Worm (Caenorhabditis elegans) whole organism, L4 larva: ENCODE results near the gene fbxc-24.
"Not testable (repeated sequence)": the region's sequence is repeated elsewhere in the genome, so short reads cannot be mapped to it uniquely, and the experiment has no call there.

Source experiments
- D1046.2 ChIP-seq: fragments of 200-800 bp; sonication (Bioruptor generic); IDR thresholded peaks from 2 replicates; pipeline ENCODE4 v1.3.6; 2022; ENCODE audit warnings: missing genetic modification characterization, missing compliant biosample characterization
- F26F4.8 ChIP-seq: fragments of 200-800 bp; sonication (Bioruptor generic); conservative IDR thresholded peaks from 2 replicates; pipeline ENCODE4 v1.3.6; 2022; ENCODE audit warnings: missing genetic modification characterization, missing compliant biosample characterization
- F37D6.2 ChIP-seq: sonication (generic microtip); optimal IDR thresholded peaks from 2 replicates; lab custom pipeline; 2016; ENCODE audit warnings: mild to moderate bottlenecking, missing genetic modification characterization, missing compliant biosample characterization
- F44E2.7 ChIP-seq: fragments of 200-800 bp; sonication (Bioruptor generic); IDR thresholded peaks from 2 replicates; pipeline ENCODE4 v2.1.2; 2022; ENCODE audit warnings: missing genetic modification characterization, missing compliant biosample characterization
- Y105C5A.15 ChIP-seq: fragments of 200-800 bp; sonication (Bioruptor generic); IDR thresholded peaks from 2 replicates; pipeline ENCODE4 v1.3.6; 2022; ENCODE audit warnings: missing genetic modification characterization, missing compliant biosample characterization
- Y75B8A.6 ChIP-seq: fragments of 200-800 bp; sonication (Bioruptor generic); IDR thresholded peaks from 2 replicates; pipeline ENCODE4 v1.3.6; 2022; ENCODE audit warnings: missing genetic modification reagents, missing genetic modification characterization, missing compliant biosample characterization
- ZK337.2 ChIP-seq: fragments of 200-800 bp; sonication (Bioruptor generic); IDR thresholded peaks from 2 replicates; pipeline ENCODE4 v1.3.6; 2022; ENCODE audit warnings: missing genetic modification reagents, missing genetic modification characterization, missing compliant biosample characterization
- aha-1 ChIP-seq: fragments of 150-350 bp; peaks from one replicate; lab custom pipeline; 2014; ENCODE audit warnings: missing biosample characterization, missing genetic modification characterization
- aly-2 ChIP-seq: sonication (generic microtip); optimal IDR thresholded peaks from 2 replicates; lab custom pipeline; 2018; ENCODE audit warnings: missing biosample characterization, missing genetic modification characterization
- ceh-20 ChIP-seq: fragments of 200-800 bp; sonication (Bioruptor generic); IDR thresholded peaks from 2 replicates; pipeline ENCODE4 v1.3.6; 2022; ENCODE audit warnings: missing genetic modification reagents, missing genetic modification characterization, missing compliant biosample characterization
- ceh-44 ChIP-seq: fragments of 200-800 bp; sonication (Bioruptor generic); IDR thresholded peaks from 2 replicates; pipeline ENCODE4 v1.3.6; 2022; ENCODE audit warnings: missing genetic modification reagents, missing genetic modification characterization, missing compliant biosample characterization
- ces-1 ChIP-seq: fragments of 150-350 bp; sonication (generic microtip); optimal IDR thresholded peaks from 4 replicates; lab custom pipeline; 2014; ENCODE audit warnings: missing biosample characterization, missing genetic modification reagents, missing genetic modification characterization
- cey-2 ChIP-seq: sonication (generic microtip); optimal IDR thresholded peaks from 3 replicates; lab custom pipeline; 2017; ENCODE audit warnings: missing genetic modification characterization, mild to moderate bottlenecking, missing compliant biosample characterization, antibody characterized with exemption, borderline replicate concordance; ENCODE audit not compliant: insufficient read depth
- daf-16 ChIP-seq, 3 experiments: sonication (generic microtip); optimal IDR thresholded peaks; 2 replicates each; lab custom pipeline; 2016 to 2017; ENCODE audit warnings: missing genetic modification characterization in 3 of 3, missing genetic modification reagents in 3 of 3, mild to moderate bottlenecking in 2 of 3, missing compliant biosample characterization in 2 of 3, missing biosample characterization in 1 of 3, moderate library complexity in 1 of 3
- dmd-6 ChIP-seq: fragments of 200-800 bp; sonication (Bioruptor generic); IDR thresholded peaks from 2 replicates; pipeline ENCODE4 v1.3.6; 2022; ENCODE audit warnings: missing genetic modification reagents, missing genetic modification characterization, missing compliant biosample characterization
- dmd-9 ChIP-seq: fragments of 200-800 bp; sonication (Bioruptor generic); IDR thresholded peaks from 2 replicates; pipeline ENCODE4 v1.3.6; 2022; ENCODE audit warnings: missing genetic modification reagents, missing genetic modification characterization, missing compliant biosample characterization
- dpl-1 ChIP-seq: fragments of 150-350 bp; optimal IDR thresholded peaks from 2 replicates; lab custom pipeline; 2014; ENCODE audit warnings: missing biosample characterization, missing genetic modification reagents, missing genetic modification characterization
- lin-1 ChIP-seq: fragments of 200-800 bp; sonication (Bioruptor generic); IDR thresholded peaks from 2 replicates; pipeline ENCODE4 v1.3.6; 2022; ENCODE audit warnings: missing genetic modification reagents, missing genetic modification characterization, missing compliant biosample characterization
- lin-15B ChIP-seq: fragments of 150-350 bp; sonication (generic microtip); optimal IDR thresholded peaks from 3 replicates; lab custom pipeline; 2014; ENCODE audit warnings: missing biosample characterization, missing genetic modification characterization
- lin-39 ChIP-seq: fragments of 150-350 bp; optimal IDR thresholded peaks from 2 replicates; lab custom pipeline; 2014; ENCODE audit warnings: missing biosample characterization, missing genetic modification reagents, missing genetic modification characterization
- mes-2 ChIP-seq: sonication (generic microtip); optimal IDR thresholded peaks from 2 replicates; lab custom pipeline; 2016; ENCODE audit warnings: missing genotype, mild to moderate bottlenecking, missing genetic modification characterization, missing compliant biosample characterization; ENCODE audit not compliant: poor library complexity, severe bottlenecking
- nhr-10 ChIP-seq: fragments of 150-350 bp; optimal IDR thresholded peaks from 2 replicates; lab custom pipeline; 2014; ENCODE audit warnings: missing biosample characterization, missing genetic modification characterization
- nhr-11 ChIP-seq: fragments of 150-350 bp; optimal IDR thresholded peaks from 2 replicates; lab custom pipeline; 2014; ENCODE audit warnings: missing biosample characterization, missing genetic modification characterization
- nhr-237 ChIP-seq: sonication (generic microtip); optimal IDR thresholded peaks from 2 replicates; lab custom pipeline; 2017; ENCODE audit warnings: missing biosample characterization, missing genetic modification characterization
- nhr-28 ChIP-seq: fragments of 150-350 bp; optimal IDR thresholded peaks from 2 replicates; lab custom pipeline; 2014; ENCODE audit warnings: missing biosample characterization, missing genetic modification characterization
- nhr-41 ChIP-seq: fragments of 200-800 bp; sonication (Bioruptor generic); IDR thresholded peaks from 2 replicates; pipeline ENCODE4 v1.3.6; 2022; ENCODE audit warnings: missing genetic modification reagents, missing genetic modification characterization, missing compliant biosample characterization
- nhr-48 ChIP-seq: sonication (generic microtip); optimal IDR thresholded peaks from 2 replicates; lab custom pipeline; 2016; ENCODE audit warnings: mild to moderate bottlenecking, missing genetic modification characterization, missing compliant biosample characterization
- nhr-6 ChIP-seq: fragments of 150-350 bp; optimal IDR thresholded peaks from 2 replicates; lab custom pipeline; 2014; ENCODE audit warnings: missing biosample characterization, missing genetic modification characterization
- php-3 ChIP-seq: fragments of 200-800 bp; sonication (Bioruptor generic); IDR thresholded peaks from 2 replicates; pipeline ENCODE4 v1.3.6; 2022; ENCODE audit warnings: missing genetic modification reagents, missing genetic modification characterization, missing compliant biosample characterization
- pqm-1 ChIP-seq: sonication (generic microtip); optimal IDR thresholded peaks from 2 replicates; lab custom pipeline; 2017; ENCODE audit warnings: missing biosample characterization, missing genetic modification characterization
- rbr-2 ChIP-seq: sonication (generic microtip); optimal IDR thresholded peaks from 2 replicates; lab custom pipeline; 2016; ENCODE audit warnings: missing genotype, missing genetic modification characterization, missing compliant biosample characterization
- saeg-2 ChIP-seq: fragments of 200-800 bp; sonication (Bioruptor generic); IDR thresholded peaks from 2 replicates; pipeline ENCODE4 v1.3.6; 2022; ENCODE audit warnings: missing genetic modification reagents, missing genetic modification characterization, missing compliant biosample characterization
- snpc-4 ChIP-seq: fragments of 150-350 bp; optimal IDR thresholded peaks from 2 replicates; lab custom pipeline; 2014; ENCODE audit warnings: missing biosample characterization, missing genetic modification characterization
- spr-3 ChIP-seq: fragments of 200-800 bp; sonication (Bioruptor generic); optimal IDR thresholded peaks from 2 replicates; lab custom pipeline; 2018; ENCODE audit warnings: mild to moderate bottlenecking, missing genetic modification characterization, missing compliant biosample characterization
- unc-62 ChIP-seq, 3 experiments: fragments of 150-350 bp in 1 of 3; sonication (generic microtip); optimal IDR thresholded peaks in 2 of 3; peaks in 1 of 3; 1 replicate in 1 of 3; 2 replicates in 2 of 3; lab custom pipeline; 2014 to 2017; ENCODE audit warnings: missing biosample characterization in 3 of 3, missing genetic modification characterization in 3 of 3, missing genetic modification reagents in 3 of 3, missing genotype in 1 of 3
- ztf-11 ChIP-seq: fragments of 150-350 bp; optimal IDR thresholded peaks from 2 replicates; lab custom pipeline; 2014; ENCODE audit warnings: missing biosample characterization, missing genetic modification characterization

fbxc-24 gene

DNA sequence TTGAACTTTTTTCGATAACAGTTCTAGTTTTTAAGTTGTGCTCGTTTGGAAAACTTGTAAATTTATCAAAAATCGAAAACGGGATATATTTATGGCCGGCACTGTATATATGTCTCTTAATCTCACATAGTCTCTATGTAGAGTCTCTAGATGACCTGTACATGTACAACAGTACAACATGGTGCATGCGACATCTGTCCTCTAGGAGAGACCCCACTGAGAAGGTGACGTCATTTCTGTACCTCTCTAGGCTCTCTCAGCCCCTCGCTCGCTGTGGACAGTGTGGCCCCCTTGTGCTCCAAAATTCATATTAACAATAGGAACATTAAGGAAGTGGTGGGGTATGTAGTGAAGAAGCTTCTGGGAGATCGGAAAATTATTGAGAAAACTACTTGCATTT, 27.8 kb upstream of the fbxc-24 start:
- TF ChIP-seq nhr-237 (tag; lab: Kevin White, UChicago) (no peak), unc-62 (GFP tag; optimal IDR thresholded peaks at IDR 0.05 in 1 of 2; lab: Kevin White, UChicago) (peak in 1 of 2 experiments; percentile 28), unc-62 (tag; optimal IDR thresholded peaks at IDR 0.05; lab: Kevin White, UChicago) (no peak), aha-1 (tag; lab: Kevin White, UChicago) (peak; percentile 23), ztf-11 (tag; lab: Kevin White, UChicago) (no peak), lin-39 (tag; lab: Kevin White, UChicago) (no peak), F26F4.8 (no peak), rbr-2 (no peak)

DNA sequence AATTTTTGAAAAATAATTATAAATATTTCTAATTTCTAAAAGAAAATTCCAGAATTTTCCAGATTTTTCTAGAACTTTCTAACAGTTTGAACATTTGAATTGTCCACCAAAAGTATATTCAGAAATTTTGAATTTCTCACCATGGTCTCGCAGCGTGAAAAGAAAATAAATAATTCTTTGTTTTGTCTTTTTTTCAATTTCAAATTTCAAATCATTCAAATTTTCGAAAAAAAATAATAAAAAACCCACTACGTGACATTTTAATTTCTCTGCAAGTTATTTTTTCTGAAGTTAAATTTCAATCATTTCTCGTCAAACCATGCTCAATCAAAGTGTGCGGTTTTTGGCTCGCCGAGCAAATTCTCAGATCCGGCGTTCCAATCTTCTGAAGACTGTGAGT, 23.3 kb upstream of the fbxc-24 start, which contains the start of gene acs-15:
acs-15 (plus strand) TSS at position 301 of the 400 bp plus-strand sequence.
- no peak for TF ChIP-seq nhr-48 (tag; lab: Kevin White, UChicago)

ce11 chrII:930871-931270, 21.4 kb upstream of the fbxc-24 start, which contains the start of gene fbxc-34:
Gene fbxc-34, plus strand, starts transcription at chrII:931171.
- not testable (repeated sequence) for TF ChIP-seq ZK337.2 (GFP tag; lab: Robert Waterston, UW); dmd-9 (GFP tag; lab: Robert Waterston, UW); aly-2 (tag; lab: Kevin White, UChicago)

DNA sequence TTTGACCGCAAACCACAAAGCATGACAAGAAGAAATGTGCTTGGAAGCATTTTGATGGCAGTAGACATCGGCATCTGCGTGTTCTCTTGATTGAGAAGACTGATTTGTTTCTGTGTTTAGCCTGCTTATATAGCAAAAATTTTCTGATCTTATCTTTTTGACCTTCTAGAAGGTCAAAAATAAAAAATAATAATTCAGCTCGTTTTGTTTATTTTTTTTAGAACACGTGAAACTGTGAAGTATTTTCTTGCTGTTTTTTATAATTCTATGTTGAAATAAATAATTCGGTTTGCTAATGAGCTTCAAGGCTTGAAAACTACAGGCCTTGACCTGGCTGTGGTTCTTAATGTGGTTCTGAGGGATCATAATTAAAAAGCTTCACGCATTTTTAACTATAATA, 17.9 kb upstream of the fbxc-24 start, which contains the start of gene R07C3.13:
R07C3.13 (minus strand) TSS at position 101 of the 400 bp plus-strand sequence.
- TF ChIP-seq aly-2 (tag; lab: Kevin White, UChicago) (no peak), lin-1 (GFP tag; lab: Robert Waterston, UW) (no peak), dpl-1 (GFP tag; lab: Kevin White, UChicago) (no peak), lin-15B (tag; lab: Kevin White, UChicago) (no peak), nhr-10 (tag; lab: Kevin White, UChicago) (no peak), nhr-28 (tag; lab: Kevin White, UChicago) (no peak), ces-1 (GFP tag; lab: Kevin White, UChicago) (no peak), D1046.2 (GFP tag; lab: Robert Waterston, UW) (no peak), ztf-11 (tag; lab: Kevin White, UChicago) (no peak), php-3 (GFP tag; lab: Robert Waterston, UW) (no peak), spr-3 (no peak), ceh-44 (GFP tag; lab: Robert Waterston, UW) (no peak), snpc-4 (no peak), ZK337.2 (GFP tag; lab: Robert Waterston, UW) (no peak), saeg-2 (GFP tag; lab: Robert Waterston, UW) (no peak)
- TF ChIP-seq, all 104 proteins: peak for 0

- TF ChIP-seq nhr-10 (tag; lab: Kevin White, UChicago): no peak
- TF ChIP-seq ceh-20 (GFP tag; lab: Robert Waterston, UW): no peak
- TF ChIP-seq aha-1 (tag; lab: Kevin White, UChicago): no peak
- TF ChIP-seq F44E2.7 (GFP tag; lab: Robert Waterston, UW): no peak
- no peak for TF ChIP-seq dpl-1 (GFP tag; lab: Kevin White, UChicago)
- no peak for TF ChIP-seq ces-1 (GFP tag; lab: Kevin White, UChicago)
- no peak for TF ChIP-seq snpc-4
- TF ChIP-seq nhr-41: no peak
Measured at ce11 chrII:923521-923920, 14.1 kb upstream of the fbxc-24 start, which contains the start of gene fbxc-28. Gene fbxc-28, plus strand, starts transcription at chrII:923821.

ce11 chrII:922778-923177, 13.3 kb upstream of the fbxc-24 start:
- TF ChIP-seq daf-16 (GFP tag; optimal IDR thresholded peaks at IDR 0.05; lab: Kevin White, UChicago): no peak
- TF ChIP-seq daf-16 (tag; optimal IDR thresholded peaks at IDR 0.05; lab: Kevin White, UChicago): no peak
- TF ChIP-seq nhr-6 (tag; lab: Kevin White, UChicago): no peak
- peak; percentile 69 for TF ChIP-seq dmd-6 (GFP tag; lab: Robert Waterston, UW)
- no peak for TF ChIP-seq F37D6.2 (tag; lab: Kevin White, UChicago)
- TF ChIP-seq mes-2 (tag; lab: Kevin White, UChicago): no peak
- no peak for TF ChIP-seq dpl-1 (GFP tag; lab: Kevin White, UChicago)
- no peak for TF ChIP-seq nhr-11 (tag; lab: Kevin White, UChicago)
- no peak for TF ChIP-seq dmd-9 (GFP tag; lab: Robert Waterston, UW)
- TF ChIP-seq unc-62 (GFP tag; optimal IDR thresholded peaks at IDR 0.05 in 1 of 2; lab: Kevin White, UChicago): peak in 1 of 2 experiments; percentile 56
- no peak for TF ChIP-seq unc-62 (tag; optimal IDR thresholded peaks at IDR 0.05; lab: Kevin White, UChicago)
- TF ChIP-seq pqm-1 (tag; lab: Kevin White, UChicago): peak; percentile 83
- no peak for TF ChIP-seq Y105C5A.15 (GFP tag; lab: Robert Waterston, UW)
- TF ChIP-seq Y75B8A.6: no peak
- no peak for TF ChIP-seq ceh-44 (GFP tag; lab: Robert Waterston, UW)
- no peak for TF ChIP-seq cey-2 (tag; lab: Kevin White, UChicago)
